Worm (Caenorhabditis elegans) whole organism, L2 larva: ENCODE data around the gene Y47D3B.4.
A peak's percentile ranks its signal among the peaks of the same experiment; 100 is the strongest.

Source experiments
- C34F6.9 ChIP-seq: fragments of 150-350 bp; optimal IDR thresholded peaks from 2 replicates; lab custom pipeline; 2014; ENCODE audit warnings: missing biosample characterization, missing genetic modification characterization
- F13H6.1 ChIP-seq: sonication (generic microtip); optimal IDR thresholded peaks from 2 replicates; lab custom pipeline; 2016; ENCODE audit warnings: missing genetic modification characterization, missing compliant biosample characterization
- R02D3.7 ChIP-seq: fragments of 150-350 bp; optimal IDR thresholded peaks from 2 replicates; lab custom pipeline; 2014; ENCODE audit warnings: missing biosample characterization, missing genetic modification characterization
- Y55F3AM.14 ChIP-seq: fragments of 200-800 bp; sonication (Bioruptor generic); optimal IDR thresholded peaks from 2 replicates; lab custom pipeline; 2018; ENCODE audit warnings: mild to moderate bottlenecking, missing genetic modification characterization, missing compliant biosample characterization
- ZK546.5 ChIP-seq: sonication (generic microtip); optimal IDR thresholded peaks from 2 replicates; lab custom pipeline; 2017; ENCODE audit warnings: missing biosample characterization, missing genetic modification characterization
- alr-1 ChIP-seq: fragments of 150-350 bp; optimal IDR thresholded peaks from 2 replicates; lab custom pipeline; 2014; ENCODE audit warnings: missing biosample characterization, missing genetic modification characterization
- aly-2 ChIP-seq: fragments of 150-350 bp; optimal IDR thresholded peaks from 2 replicates; lab custom pipeline; 2014; ENCODE audit warnings: missing biosample characterization, missing genetic modification characterization
- ama-1 ChIP-seq: fragments of 150-350 bp; optimal IDR thresholded peaks from 2 replicates; lab custom pipeline; 2018; ENCODE audit warnings: inconsistent platforms
- blmp-1 ChIP-seq: sonication (generic microtip); optimal IDR thresholded peaks from 2 replicates; lab custom pipeline; 2017; ENCODE audit warnings: missing genetic modification characterization, mild to moderate bottlenecking, missing compliant biosample characterization, antibody characterized with exemption, moderate library complexity; ENCODE audit not compliant: insufficient read depth
- ceh-16 ChIP-seq: fragments of 150-350 bp; optimal IDR thresholded peaks from 2 replicates; lab custom pipeline; 2014; ENCODE audit warnings: missing biosample characterization, missing genetic modification characterization
- ceh-82 ChIP-seq: fragments of 150-350 bp; optimal IDR thresholded peaks from 2 replicates; lab custom pipeline; 2014; ENCODE audit warnings: missing biosample characterization, missing genetic modification characterization
- dmd-4 ChIP-seq: sonication (generic microtip); optimal IDR thresholded peaks from 2 replicates; lab custom pipeline; 2017; ENCODE audit warnings: missing biosample characterization, missing genetic modification characterization
- elt-1 ChIP-seq: fragments of 150-350 bp; optimal IDR thresholded peaks from 2 replicates; lab custom pipeline; 2014; ENCODE audit warnings: missing biosample characterization, missing genetic modification characterization
- elt-3 ChIP-seq: sonication (generic microtip); optimal IDR thresholded peaks from 2 replicates; lab custom pipeline; 2017; ENCODE audit warnings: missing biosample characterization, missing genetic modification characterization
- fos-1 ChIP-seq: fragments of 150-350 bp; optimal IDR thresholded peaks from 2 replicates; lab custom pipeline; 2014; ENCODE audit warnings: missing biosample characterization, missing genetic modification characterization
- lin-11 ChIP-seq: fragments of 150-350 bp; sonication (generic microtip); optimal IDR thresholded peaks from 2 replicates; lab custom pipeline; 2014; ENCODE audit warnings: missing biosample characterization, missing genetic modification characterization, inconsistent platforms, mixed read lengths
- lin-39 ChIP-seq: fragments of 150-350 bp; optimal IDR thresholded peaks from 2 replicates; lab custom pipeline; 2014; ENCODE audit warnings: missing biosample characterization, missing genetic modification reagents, missing genetic modification characterization
- lsy-2 ChIP-seq, 2 experiments: fragments of 150-350 bp in 1 of 2; sonication (generic microtip) in 1 of 2; optimal IDR thresholded peaks; 2 replicates each; lab custom pipeline; 2014 to 2017; ENCODE audit warnings: missing biosample characterization in 2 of 2, missing genetic modification characterization in 2 of 2
- mab-5 ChIP-seq: fragments of 150-350 bp; optimal IDR thresholded peaks from 2 replicates; lab custom pipeline; 2014; ENCODE audit warnings: missing biosample characterization, missing genetic modification characterization
- mbf-1 ChIP-seq: sonication (generic microtip); optimal IDR thresholded peaks from 2 replicates; lab custom pipeline; 2017; ENCODE audit warnings: missing biosample characterization, missing genetic modification characterization
- nhr-10 ChIP-seq: sonication (generic microtip); optimal IDR thresholded peaks from 2 replicates; lab custom pipeline; 2017; ENCODE audit warnings: missing biosample characterization, missing genetic modification characterization
- nhr-11 ChIP-seq: fragments of 150-350 bp; optimal IDR thresholded peaks from 2 replicates; lab custom pipeline; 2014; ENCODE audit warnings: missing biosample characterization, missing genetic modification characterization
- nhr-129 ChIP-seq: fragments of 150-350 bp; optimal IDR thresholded peaks from 2 replicates; lab custom pipeline; 2014; ENCODE audit warnings: missing biosample characterization, missing genetic modification characterization
- nhr-23 ChIP-seq: fragments of 150-350 bp; optimal IDR thresholded peaks from 2 replicates; lab custom pipeline; 2014; ENCODE audit warnings: missing biosample characterization, missing genetic modification reagents, missing genetic modification characterization
- nhr-237 ChIP-seq: fragments of 150-350 bp; optimal IDR thresholded peaks from 2 replicates; lab custom pipeline; 2014; ENCODE audit warnings: missing biosample characterization, missing genetic modification characterization
- nhr-25 ChIP-seq: fragments of 150-350 bp; sonication (generic microtip); optimal IDR thresholded peaks from 3 replicates; lab custom pipeline; 2014; ENCODE audit warnings: missing biosample characterization, missing genetic modification characterization
- nhr-6 ChIP-seq: fragments of 150-350 bp; optimal IDR thresholded peaks from 2 replicates; lab custom pipeline; 2014; ENCODE audit warnings: missing biosample characterization, missing genetic modification characterization
- nhr-77 ChIP-seq: fragments of 150-350 bp; optimal IDR thresholded peaks from 2 replicates; lab custom pipeline; 2014; ENCODE audit warnings: missing biosample characterization, missing genetic modification characterization
- peb-1 ChIP-seq: fragments of 150-350 bp; optimal IDR thresholded peaks from 2 replicates; lab custom pipeline; 2014; ENCODE audit warnings: missing biosample characterization, missing genetic modification characterization
- skn-1 ChIP-seq: sonication (generic microtip); optimal IDR thresholded peaks from 2 replicates; lab custom pipeline; 2017; ENCODE audit warnings: missing biosample characterization, missing genetic modification characterization
- sma-3 ChIP-seq: sonication (generic microtip); optimal IDR thresholded peaks from 2 replicates; lab custom pipeline; 2016; ENCODE audit warnings: missing genetic modification reagents, missing genetic modification characterization, missing compliant biosample characterization
- sma-9 ChIP-seq, 2 experiments: fragments of 150-350 bp in 1 of 2; sonication (generic microtip) in 1 of 2; optimal IDR thresholded peaks; 2 replicates each; lab custom pipeline; 2014 to 2016; ENCODE audit warnings: missing genetic modification characterization in 2 of 2, mild to moderate bottlenecking in 1 of 2, missing biosample characterization in 1 of 2, missing compliant biosample characterization in 1 of 2, missing genetic modification reagents in 1 of 2, moderate library complexity in 1 of 2
- snpc-4 ChIP-seq: fragments of 150-350 bp; optimal IDR thresholded peaks from 2 replicates; lab custom pipeline; 2014; ENCODE audit warnings: missing biosample characterization, missing genetic modification characterization
- unc-39 ChIP-seq: fragments of 150-350 bp; optimal IDR thresholded peaks from 2 replicates; lab custom pipeline; 2014; ENCODE audit warnings: missing biosample characterization, missing genetic modification characterization
- unc-55 ChIP-seq: fragments of 150-350 bp; sonication (generic microtip); optimal IDR thresholded peaks from 3 replicates; lab custom pipeline; 2014; ENCODE audit warnings: missing biosample characterization, missing genetic modification reagents, missing genetic modification characterization
- unc-62 ChIP-seq: fragments of 150-350 bp; optimal IDR thresholded peaks from 2 replicates; lab custom pipeline; 2014; ENCODE audit warnings: missing biosample characterization, missing genetic modification reagents, missing genetic modification characterization
- zag-1 ChIP-seq: fragments of 150-350 bp; optimal IDR thresholded peaks from 2 replicates; lab custom pipeline; 2014; ENCODE audit warnings: missing biosample characterization, missing genetic modification characterization
- ztf-1 ChIP-seq: fragments of 200-800 bp; sonication (Bioruptor generic); conservative IDR thresholded peaks from 2 replicates; pipeline ENCODE4 v1.3.6; 2022; ENCODE audit warnings: missing genetic modification characterization, missing compliant biosample characterization
- ztf-11 ChIP-seq: sonication (generic microtip); optimal IDR thresholded peaks from 2 replicates; lab custom pipeline; 2017; ENCODE audit warnings: missing biosample characterization, missing genetic modification characterization
- ztf-4 ChIP-seq: fragments of 150-350 bp; optimal IDR thresholded peaks from 2 replicates; lab custom pipeline; 2014; ENCODE audit warnings: missing biosample characterization, missing genetic modification characterization

Gene Y47D3B.4

DNA sequence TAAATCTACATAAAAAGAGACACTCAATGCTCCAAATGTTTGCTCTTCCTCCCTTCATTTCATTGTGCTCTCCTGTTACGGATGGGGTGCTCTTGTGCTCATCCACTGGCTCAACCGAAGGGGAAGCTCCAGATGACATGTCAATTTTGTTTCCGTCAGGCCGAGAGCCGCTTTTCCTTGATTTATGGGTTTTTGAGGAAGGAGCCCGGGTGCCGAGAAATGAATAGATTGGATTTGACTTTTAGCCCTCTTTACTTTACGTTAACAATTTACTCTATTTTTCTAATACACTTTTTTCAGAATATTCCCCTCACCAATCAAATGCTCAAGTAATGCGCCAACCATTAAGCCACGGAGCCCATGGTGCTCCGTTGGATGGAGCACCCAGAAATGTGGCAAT, 45.0 kb upstream of the Y47D3B.4 start, which contains the start of gene T28D6.4:
TSS of gene T28D6.4 (plus strand) at position 301 of the 400 bp plus-strand sequence.
- TF ChIP-seq fos-1 = no peak
- TF ChIP-seq Y55F3AM.14 (GFP tag; lab: Kevin White, UChicago) = no peak
- TF ChIP-seq blmp-1 (tag; lab: Kevin White, UChicago) = no peak
- TF ChIP-seq unc-39 (tag; lab: Kevin White, UChicago) = no peak
- TF ChIP-seq F13H6.1 (tag; lab: Kevin White, UChicago) = no peak
- no peak for TF ChIP-seq sma-3 (GFP tag; lab: Kevin White, UChicago)
- no peak for TF ChIP-seq nhr-23 (tag; lab: Kevin White, UChicago)
- TF ChIP-seq mbf-1 = no peak
- TF ChIP-seq skn-1 (tag; lab: Kevin White, UChicago) = no peak
- TF ChIP-seq ztf-11 (tag; lab: Kevin White, UChicago) = no peak
- TF ChIP-seq lin-11 (tag; lab: Kevin White, UChicago) = no peak
- no peak for TF ChIP-seq lsy-2 (tag; optimal IDR thresholded peaks at IDR 0.05; lab: Kevin White, UChicago)
- no peak for TF ChIP-seq elt-3 (tag; lab: Kevin White, UChicago)
- TF ChIP-seq nhr-6 = no peak
- TF ChIP-seq ceh-82 = no peak
- TF ChIP-seq zag-1 (tag; lab: Kevin White, UChicago) = no peak
- no peak for TF ChIP-seq alr-1 (tag; lab: Kevin White, UChicago)
- TF ChIP-seq ceh-16 (tag; lab: Kevin White, UChicago) = no peak
- TF ChIP-seq nhr-129 (tag; lab: Kevin White, UChicago) = no peak

DNA sequence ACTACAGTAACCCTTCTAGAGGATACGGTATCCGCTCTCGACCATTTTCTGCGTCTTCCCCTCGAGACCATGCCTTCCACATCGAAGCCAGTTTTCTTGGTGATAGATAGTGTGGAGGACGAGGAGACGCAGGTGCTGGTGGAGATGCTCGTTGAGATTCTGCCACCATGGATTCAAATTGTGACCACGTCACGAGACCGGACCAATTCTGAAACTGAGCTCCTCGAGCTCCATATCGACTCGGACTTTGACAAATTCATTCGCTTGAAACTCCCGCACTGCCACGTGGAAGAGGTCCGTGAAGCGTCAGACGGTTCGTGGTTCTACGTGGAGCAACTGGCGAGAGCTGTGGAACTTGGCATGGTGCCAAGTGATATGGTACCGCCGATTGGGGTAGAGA, 43.8 kb upstream of the Y47D3B.4 start:
- TF ChIP-seq nhr-25 (tag; lab: Kevin White, UChicago) = no peak
- no peak for TF ChIP-seq fos-1
- no peak for TF ChIP-seq ama-1
- no peak for TF ChIP-seq aly-2 (tag; lab: Kevin White, UChicago)

DNA sequence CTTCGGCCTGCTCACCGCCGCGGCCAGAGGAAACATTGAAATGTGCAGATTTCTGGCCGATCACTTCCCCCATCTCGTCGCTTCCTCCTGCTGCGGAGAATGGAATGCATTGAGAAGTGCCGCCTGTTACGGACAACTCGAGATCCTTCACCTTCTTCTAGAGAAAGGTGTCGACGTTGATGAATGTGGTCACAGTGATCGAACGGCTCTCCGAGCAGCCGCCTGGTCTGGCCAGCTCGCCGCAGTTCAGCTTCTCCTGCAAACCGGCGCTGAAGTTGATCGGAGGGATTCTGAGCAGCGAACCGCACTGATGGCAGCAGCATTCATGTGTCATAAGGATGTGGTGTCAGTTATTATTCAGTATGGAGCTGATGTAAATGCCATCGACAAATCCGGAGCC, 42.2 kb upstream of the Y47D3B.4 start:
- no peak for TF ChIP-seq sma-3 (GFP tag; lab: Kevin White, UChicago)
- TF ChIP-seq lsy-2 (tag; optimal IDR thresholded peaks at IDR 0.05; lab: Kevin White, UChicago) = no peak
- TF ChIP-seq unc-62 (GFP tag; lab: Kevin White, UChicago) = no peak
- no peak for TF ChIP-seq C34F6.9 (tag; lab: Kevin White, UChicago)
- no peak for TF ChIP-seq nhr-23 (tag; lab: Kevin White, UChicago)
- no peak for TF ChIP-seq unc-39 (tag; lab: Kevin White, UChicago)
- no peak for TF ChIP-seq alr-1 (tag; lab: Kevin White, UChicago)
- TF ChIP-seq nhr-77 (tag; lab: Kevin White, UChicago) = no peak
- TF ChIP-seq peb-1 (tag; lab: Kevin White, UChicago) = no peak
- TF ChIP-seq nhr-10 (tag; lab: Kevin White, UChicago) = no peak
- TF ChIP-seq unc-55 (GFP tag; lab: Kevin White, UChicago) = no peak
- no peak for TF ChIP-seq skn-1 (tag; lab: Kevin White, UChicago)
- no peak for TF ChIP-seq ceh-82
- no peak for TF ChIP-seq F13H6.1 (tag; lab: Kevin White, UChicago)
- TF ChIP-seq R02D3.7 (tag; lab: Kevin White, UChicago) = no peak
- no peak for TF ChIP-seq ceh-16 (tag; lab: Kevin White, UChicago)

DNA sequence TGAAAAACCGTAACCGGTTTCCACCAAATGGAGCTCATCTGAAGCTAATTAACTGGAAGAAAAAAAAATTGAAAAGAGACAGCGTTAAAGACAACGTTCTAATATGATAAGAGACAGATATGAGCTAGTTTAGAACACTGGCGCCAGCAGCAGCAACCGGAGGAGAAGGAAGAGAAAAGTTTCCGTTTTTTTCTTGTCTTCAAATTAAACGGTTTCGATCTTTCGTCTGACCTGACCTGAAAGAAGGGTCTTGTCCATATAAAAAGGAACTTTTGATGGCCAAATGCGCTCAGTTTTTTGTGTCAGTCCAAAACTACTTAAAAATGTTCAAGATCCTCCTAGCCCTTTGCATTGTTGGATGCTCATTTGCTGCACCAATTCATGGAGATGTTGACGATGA, 38.7 kb upstream of the Y47D3B.4 start, which contains the start of gene T28D6.3:
TSS of gene T28D6.3 (plus strand) at position 301 of the 400 bp plus-strand sequence.
- TF ChIP-seq lin-11 (tag; lab: Kevin White, UChicago) = no peak
- no peak for TF ChIP-seq lsy-2 (tag; optimal IDR thresholded peaks at IDR 0.05; lab: Kevin White, UChicago)
- no peak for TF ChIP-seq ztf-1
- TF ChIP-seq alr-1 (tag; lab: Kevin White, UChicago) = no peak
- TF ChIP-seq nhr-25 (tag; lab: Kevin White, UChicago) = no peak
- no peak for TF ChIP-seq lin-39 (tag; lab: Kevin White, UChicago)
- no peak for TF ChIP-seq sma-3 (GFP tag; lab: Kevin White, UChicago)

DNA sequence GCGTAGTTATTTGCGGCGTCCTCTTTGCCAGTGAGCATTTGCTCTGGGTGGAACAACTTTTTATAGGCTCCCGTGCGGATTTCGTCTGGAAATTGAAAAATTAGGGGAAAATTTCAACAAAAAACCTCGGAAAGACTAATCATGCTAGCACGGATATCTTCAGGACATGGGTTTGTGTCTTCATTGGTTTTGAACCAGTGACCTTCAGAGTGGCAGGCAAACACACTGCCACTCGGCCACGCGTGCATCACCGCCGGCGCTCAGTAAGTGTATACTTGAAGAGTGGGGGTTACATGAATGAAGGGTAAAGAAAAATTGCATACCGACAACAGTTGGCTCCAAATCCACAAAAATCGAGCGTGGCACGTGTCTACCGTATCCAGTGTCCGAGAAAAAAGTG, 33.9 kb upstream of the Y47D3B.4 start:
- TF ChIP-seq nhr-237 (tag; lab: Kevin White, UChicago) (no peak), blmp-1 (tag; lab: Kevin White, UChicago) (no peak), lin-11 (tag; lab: Kevin White, UChicago) (peak; percentile 38), fos-1 (peak; percentile 21), F13H6.1 (tag; lab: Kevin White, UChicago) (peak; percentile 41), alr-1 (tag; lab: Kevin White, UChicago) (no peak), lsy-2 (tag; optimal IDR thresholded peaks at IDR 0.05; lab: Kevin White, UChicago) (peak in 1 of 2 experiments; percentile 34), snpc-4 (tag; lab: Kevin White, UChicago) (peak; percentile 44), sma-9 (GFP tag; optimal IDR thresholded peaks at IDR 0.05; lab: Kevin White, UChicago) (peak; percentile 56), sma-9 (tag; optimal IDR thresholded peaks at IDR 0.05; lab: Kevin White, UChicago) (no peak), elt-1 (no peak), sma-3 (GFP tag; lab: Kevin White, UChicago) (peak; percentile 50), aly-2 (tag; lab: Kevin White, UChicago) (no peak), lin-39 (tag; lab: Kevin White, UChicago) (no peak), mbf-1 (no peak), C34F6.9 (tag; lab: Kevin White, UChicago) (peak; percentile 21), ceh-16 (tag; lab: Kevin White, UChicago) (no peak), peb-1 (tag; lab: Kevin White, UChicago) (no peak), elt-3 (tag; lab: Kevin White, UChicago) (no peak), nhr-11 (tag; lab: Kevin White, UChicago) (no peak), mab-5 (no peak), nhr-129 (tag; lab: Kevin White, UChicago) (peak; percentile 75), nhr-77 (tag; lab: Kevin White, UChicago) (no peak), ceh-82 (no peak), unc-55 (GFP tag; lab: Kevin White, UChicago) (peak; percentile 59), dmd-4 (tag; lab: Kevin White, UChicago) (no peak), unc-62 (GFP tag; lab: Kevin White, UChicago) (no peak), ztf-4 (no peak), ztf-1 (0 out of 2 replicates have a peak, but pooled peaks have one; percentile 64), ZK546.5 (tag; lab: Kevin White, UChicago) (no peak)
